Worm (Caenorhabditis elegans) whole organism, mixed stage, embryonic: Measurements from ENCODE around the gene C32B5.6.
"Not testable (repeated sequence)": the region's sequence is repeated elsewhere in the genome, so short reads cannot be mapped to it uniquely, and the experiment has no call there.

Experiments used
- M03D4.4 ChIP-seq: sonication (generic microtip); optimal IDR thresholded peaks from 2 replicates; lab custom pipeline; 2017; ENCODE audit warnings: mild to moderate bottlenecking, missing genetic modification characterization, missing compliant biosample characterization
- bed-3 ChIP-seq: fragments of 200-800 bp; sonication (Bioruptor generic); optimal IDR thresholded peaks from 3 replicates; lab custom pipeline; 2018; ENCODE audit warnings: mild to moderate bottlenecking, missing genetic modification characterization, moderate library complexity, missing compliant biosample characterization
- blmp-1 ChIP-seq: fragments of 150-350 bp; optimal IDR thresholded peaks from 2 replicates; lab custom pipeline; 2014; ENCODE audit warnings: missing biosample characterization, missing genetic modification characterization
- ceh-39 ChIP-seq: fragments of 150-350 bp; optimal IDR thresholded peaks from 2 replicates; lab custom pipeline; 2014; ENCODE audit warnings: missing biosample characterization, missing genetic modification characterization
- ceh-43 ChIP-seq: fragments of 200-800 bp; sonication (Bioruptor generic); optimal IDR thresholded peaks from 2 replicates; lab custom pipeline; 2018; ENCODE audit warnings: mild to moderate bottlenecking, missing genetic modification characterization, moderate library complexity, missing compliant biosample characterization
- ces-1 ChIP-seq: fragments of 150-350 bp; optimal IDR thresholded peaks from 2 replicates; lab custom pipeline; 2014; ENCODE audit warnings: missing biosample characterization, missing genetic modification reagents, missing genetic modification characterization
- cnd-1 ChIP-seq: fragments of 200-800 bp; sonication (Bioruptor generic); optimal IDR thresholded peaks from 2 replicates; lab custom pipeline; 2018; ENCODE audit warnings: mild to moderate bottlenecking, missing genetic modification characterization, missing compliant biosample characterization
- drap-1 ChIP-seq: fragments of 200-800 bp; sonication (Bioruptor generic); optimal IDR thresholded peaks from 3 replicates; lab custom pipeline; 2018; ENCODE audit warnings: mild to moderate bottlenecking, missing genetic modification characterization, missing compliant biosample characterization
- elt-1 ChIP-seq: sonication (generic microtip); optimal IDR thresholded peaks from 2 replicates; lab custom pipeline; 2017; ENCODE audit warnings: missing genetic modification characterization, mild to moderate bottlenecking, missing compliant biosample characterization, antibody characterized with exemption, moderate library complexity, borderline replicate concordance; ENCODE audit not compliant: insufficient read depth
- elt-3 ChIP-seq: fragments of 150-350 bp; optimal IDR thresholded peaks from 2 replicates; lab custom pipeline; 2014; ENCODE audit warnings: missing biosample characterization, missing genetic modification characterization
- flh-1 ChIP-seq: fragments of 200-800 bp; sonication (Bioruptor generic); optimal IDR thresholded peaks from 2 replicates; lab custom pipeline; 2018; ENCODE audit warnings: mild to moderate bottlenecking, missing genetic modification characterization, moderate library complexity, missing compliant biosample characterization
- ham-2 ChIP-seq: fragments of 200-800 bp; sonication (Bioruptor generic); optimal IDR thresholded peaks from 2 replicates; lab custom pipeline; 2018; ENCODE audit warnings: mild to moderate bottlenecking, missing genetic modification characterization, missing compliant biosample characterization
- hlh-1 ChIP-seq: fragments of 150-350 bp; optimal IDR thresholded peaks from 2 replicates; lab custom pipeline; 2014; ENCODE audit warnings: missing biosample characterization, missing genetic modification reagents, missing genetic modification characterization
- lin-32 ChIP-seq: fragments of 200-800 bp; sonication (Bioruptor generic); optimal IDR thresholded peaks from 2 replicates; lab custom pipeline; 2018; ENCODE audit warnings: mild to moderate bottlenecking, missing genetic modification characterization, missing compliant biosample characterization
- lsy-2 ChIP-seq: fragments of 150-350 bp; optimal IDR thresholded peaks from 2 replicates; lab custom pipeline; 2014; ENCODE audit warnings: missing biosample characterization, missing genetic modification characterization
- mep-1 ChIP-seq: fragments of 150-350 bp; optimal IDR thresholded peaks from 2 replicates; lab custom pipeline; 2017; ENCODE audit warnings: missing biosample characterization, missing genetic modification reagents, missing genetic modification characterization, inconsistent platforms
- mls-2 ChIP-seq: sonication (generic microtip); optimal IDR thresholded peaks from 2 replicates; lab custom pipeline; 2016; ENCODE audit warnings: mild to moderate bottlenecking, missing genetic modification characterization, moderate library complexity, missing compliant biosample characterization
- nhr-12 ChIP-seq: fragments of 150-350 bp; optimal IDR thresholded peaks from 2 replicates; lab custom pipeline; 2014; ENCODE audit warnings: missing biosample characterization, missing genetic modification characterization
- nhr-2 ChIP-seq: fragments of 150-350 bp; optimal IDR thresholded peaks from 2 replicates; lab custom pipeline; 2014; ENCODE audit warnings: missing biosample characterization, missing genetic modification characterization
- nhr-237 ChIP-seq: fragments of 150-350 bp; optimal IDR thresholded peaks from 2 replicates; lab custom pipeline; 2014; ENCODE audit warnings: missing biosample characterization, missing genetic modification characterization
- nhr-28 ChIP-seq: fragments of 150-350 bp; optimal IDR thresholded peaks from 2 replicates; lab custom pipeline; 2014; ENCODE audit warnings: missing biosample characterization, missing genetic modification characterization
- nhr-76 ChIP-seq: sonication (generic microtip); optimal IDR thresholded peaks from 2 replicates; lab custom pipeline; 2017; ENCODE audit warnings: missing biosample characterization, missing genetic modification characterization
- pha-4 ChIP-seq: fragments of 150-350 bp; optimal IDR thresholded peaks from 2 replicates; lab custom pipeline; 2018; ENCODE audit warnings: missing biosample characterization, missing genetic modification reagents, missing genetic modification characterization
- sem-2 ChIP-seq: fragments of 200-800 bp; sonication (Bioruptor generic); optimal IDR thresholded peaks from 2 replicates; lab custom pipeline; 2018; ENCODE audit warnings: mild to moderate bottlenecking, missing genetic modification characterization, missing compliant biosample characterization
- snpc-4 ChIP-seq: fragments of 150-350 bp; optimal IDR thresholded peaks from 2 replicates; lab custom pipeline; 2014; ENCODE audit warnings: missing biosample characterization, missing genetic modification characterization
- sptf-1 ChIP-seq: sonication (generic microtip); optimal IDR thresholded peaks from 2 replicates; lab custom pipeline; 2017; ENCODE audit warnings: mild to moderate bottlenecking, missing genetic modification characterization, moderate library complexity, missing compliant biosample characterization
- tbx-8 ChIP-seq: fragments of 200-800 bp; sonication (Bioruptor generic); optimal IDR thresholded peaks from 2 replicates; lab custom pipeline; 2018; ENCODE audit warnings: mild to moderate bottlenecking, missing genetic modification characterization, moderate library complexity, missing compliant biosample characterization
- unc-39 ChIP-seq: fragments of 150-350 bp; optimal IDR thresholded peaks from 2 replicates; lab custom pipeline; 2014; ENCODE audit warnings: missing biosample characterization, missing genetic modification characterization
- zip-8 ChIP-seq: fragments of 150-350 bp; optimal IDR thresholded peaks from 2 replicates; lab custom pipeline; 2014; ENCODE audit warnings: missing biosample characterization, missing genetic modification characterization
- ztf-11 ChIP-seq: fragments of 150-350 bp; optimal IDR thresholded peaks from 2 replicates; lab custom pipeline; 2014; ENCODE audit warnings: missing biosample characterization, missing genetic modification characterization

The C32B5.6 gene

ce11 chrII:966962-967361 lies 1.2 kb upstream of the C32B5.6 start, which contains the start of gene fbxc-18:
TSS of gene fbxc-18 (minus strand) at chrII:967062.
- TF ChIP-seq mls-2; ztf-11 (tag; lab: Kevin White, UChicago); ces-1: not testable (repeated sequence)
- TF ChIP-seq, all 35 proteins: peak for 0; not testable (repeated sequence) for 35

DNA sequence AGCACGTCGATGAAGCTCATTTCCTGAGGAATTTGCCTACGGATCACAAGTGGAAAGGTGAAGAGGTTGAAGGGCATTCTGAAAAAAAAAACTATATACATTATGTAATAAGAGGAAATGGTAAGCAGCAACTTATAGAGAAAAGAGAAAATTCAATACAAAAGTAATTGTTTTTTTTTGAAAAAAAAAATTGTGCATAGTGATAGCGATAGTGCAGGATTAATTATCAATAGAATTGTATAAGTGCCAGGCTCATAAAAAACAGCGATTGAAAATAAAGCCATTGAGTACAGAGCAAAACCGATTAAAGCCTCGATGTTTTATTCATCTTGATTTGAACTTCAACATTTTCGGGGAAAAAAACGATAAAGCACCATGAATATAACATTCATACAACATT lies 4.6 kb downstream of the C32B5.6 start, which contains the start of gene C32B5.15:
C32B5.15 (minus strand) TSS at position 101 of the 400 bp plus-strand sequence.
- TF ChIP-seq unc-39 (tag; lab: Kevin White, UChicago), result no peak
- TF ChIP-seq nhr-2, result no peak
- no peak for TF ChIP-seq pha-4
- TF ChIP-seq nhr-28 (tag; lab: Kevin White, UChicago), result no peak
- TF ChIP-seq nhr-237, result no peak
- TF ChIP-seq nhr-76 (tag; lab: Kevin White, UChicago), result no peak

DNA sequence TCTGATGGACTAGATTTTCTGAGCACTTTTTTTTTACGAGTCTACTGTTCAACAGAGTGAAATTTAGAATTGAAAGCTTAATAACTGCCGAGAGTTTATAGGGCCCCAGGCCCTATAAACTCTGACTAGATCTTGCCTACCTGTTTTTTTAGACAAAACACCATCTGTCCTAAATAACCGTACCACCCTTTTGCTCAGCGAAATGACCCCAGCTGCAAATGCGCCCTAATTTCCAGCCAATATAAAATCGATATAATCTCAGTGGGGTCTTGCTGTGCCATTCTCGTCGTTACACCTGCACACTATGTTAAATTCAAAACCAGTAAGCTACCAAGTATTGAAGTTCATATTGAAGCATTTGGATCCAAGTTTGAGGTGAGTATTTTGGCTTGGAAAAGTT lies 5.8 kb downstream of the C32B5.6 start, which contains the start of gene fbxc-14:
fbxc-14 (plus strand) TSS at position 301 of the 400 bp plus-strand sequence.
- TF ChIP-seq cnd-1 (tag; lab: Kevin White, UChicago) (no peak), nhr-2 (no peak)

- no peak for TF ChIP-seq sem-2 (GFP tag; lab: Kevin White, UChicago)
- TF ChIP-seq drap-1 (GFP tag; lab: Kevin White, UChicago), result no peak
- no peak for TF ChIP-seq ham-2
- TF ChIP-seq mep-1 (tag; lab: Kevin White, UChicago), result no peak
- no peak for TF ChIP-seq nhr-2
- TF ChIP-seq ztf-11 (tag; lab: Kevin White, UChicago), result no peak
- no peak for TF ChIP-seq bed-3 (GFP tag; lab: Kevin White, UChicago)
- TF ChIP-seq ces-1, result no peak
- TF ChIP-seq zip-8 (tag; lab: Kevin White, UChicago), result no peak
- TF ChIP-seq nhr-28 (tag; lab: Kevin White, UChicago), result no peak
- TF ChIP-seq elt-3, result no peak
- no peak for TF ChIP-seq lsy-2 (tag; lab: Kevin White, UChicago)
- TF ChIP-seq hlh-1 (tag; lab: Kevin White, UChicago), result no peak
- no peak for TF ChIP-seq ceh-43
- no peak for TF ChIP-seq snpc-4
- no peak for TF ChIP-seq elt-1 (tag; lab: Kevin White, UChicago)
- TF ChIP-seq M03D4.4 (tag; lab: Kevin White, UChicago), result no peak
- TF ChIP-seq, all 35 proteins: peak for 0
Observed at ce11 chrII:979135-979534, 10.9 kb downstream of the C32B5.6 start, which contains the start of the genes fbxc-17 and fbxc-15. TSS of gene fbxc-17 (minus strand) at chrII:979235. TSS of gene fbxc-15 (plus strand) at chrII:979423.

DNA sequence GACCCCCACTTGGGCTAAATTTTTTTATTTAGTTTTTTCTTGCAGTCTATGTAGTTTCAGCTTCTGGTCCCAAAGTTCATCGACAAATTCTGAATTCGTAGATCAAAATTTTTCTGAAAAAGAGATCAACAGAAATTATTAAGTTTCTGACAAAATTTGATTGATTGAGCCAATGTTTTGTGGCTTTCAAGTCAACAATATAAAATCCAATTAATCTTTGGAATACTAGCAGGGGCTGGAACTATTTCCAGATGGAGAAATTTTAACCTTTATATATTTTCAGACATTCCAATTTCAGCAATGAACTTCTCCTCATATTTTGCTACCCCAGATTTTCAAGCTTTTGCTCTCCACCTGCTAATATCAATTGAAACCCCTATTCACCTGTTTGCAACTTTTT lies 14.6 kb downstream of the C32B5.6 start, which contains the start of gene srh-274:
srh-274 (plus strand) TSS at position 301 of the 400 bp plus-strand sequence.
- TF ChIP-seq flh-1 (no peak), ces-1 (no peak), snpc-4 (no peak), blmp-1 (tag; lab: Kevin White, UChicago) (no peak), nhr-28 (tag; lab: Kevin White, UChicago) (no peak), nhr-12 (tag; lab: Kevin White, UChicago) (no peak), nhr-237 (no peak)
- TF ChIP-seq, all 35 proteins: peak for 0

ce11 chrII:985703-986102 lies 17.5 kb downstream of the C32B5.6 start, which contains the start of gene fbxc-40:
TSS of gene fbxc-40 (plus strand) at chrII:986003.
- not testable (repeated sequence) for TF ChIP-seq cnd-1 (tag; lab: Kevin White, UChicago); pha-4; ceh-39 (tag; lab: Kevin White, UChicago)

ce11 chrII:988437-988836 lies 20.2 kb downstream of the C32B5.6 start, which contains the start of gene fbxc-39:
TSS of gene fbxc-39 (plus strand) at chrII:988737.
- TF ChIP-seq M03D4.4 (tag; lab: Kevin White, UChicago) (no peak), sptf-1 (no peak), hlh-1 (tag; lab: Kevin White, UChicago) (peak; percentile 22), sem-2 (GFP tag; lab: Kevin White, UChicago) (no peak), bed-3 (GFP tag; lab: Kevin White, UChicago) (no peak), lin-32 (GFP tag; lab: Kevin White, UChicago) (no peak), tbx-8 (GFP tag; lab: Kevin White, UChicago) (no peak)
